Fruit fly (Drosophila melanogaster): ENCODE data around the gene QC.

QC gene

dm6 chr3L:5921216-5921615, 19.0 kb upstream of the QC start, which contains the start of gene PXo:
Gene PXo (minus strand): TSS chr3L:5921316.
- no peak for TF ChIP-seq CG8119 (GFP tag; IDR thresholded peaks at IDR 0.05)
- no peak for TF ChIP-seq Sox102F (GFP tag; optimal IDR thresholded peaks at IDR 0.05)
- no peak for TF ChIP-seq CG7368 (GFP tag; optimal IDR thresholded peaks at IDR 0.05)
- no peak for TF ChIP-seq CG31627 (GFP tag; optimal IDR thresholded peaks at IDR 0.05)
- TF ChIP-seq Sox15 (GFP tag; optimal IDR thresholded peaks at IDR 0.05) = no peak
- no peak for TF ChIP-seq Hr38 (GFP tag; optimal IDR thresholded peaks at IDR 0.05)
- no peak for TF ChIP-seq OdsH (GFP tag; optimal IDR thresholded peaks at IDR 0.05)
- no peak for TF ChIP-seq cyc (GFP tag; optimal IDR thresholded peaks at IDR 0.05)
- no peak for TF ChIP-seq CG11902 (GFP tag; optimal IDR thresholded peaks at IDR 0.05)
- no peak for TF ChIP-seq fd59A (GFP tag; optimal IDR thresholded peaks at IDR 0.05)
- no peak for TF ChIP-seq CG10669 (GFP tag; optimal IDR thresholded peaks at IDR 0.05)
- no peak for TF ChIP-seq Smox (GFP tag; optimal IDR thresholded peaks at IDR 0.05)

- TF ChIP-seq achi (GFP tag; optimal IDR thresholded peaks at IDR 0.05) (peak; percentile 61), eg (GFP tag; IDR thresholded peaks at IDR 0.05) (0 out of 3 replicates have a peak, but pooled peaks have one; percentile 20), Sox15 (GFP tag; optimal IDR thresholded peaks at IDR 0.05) (no peak)
Measured at dm6 chr3L:5920778-5921177, 18.5 kb upstream of the QC start.

- TF ChIP-seq Sox102F (GFP tag; optimal IDR thresholded peaks at IDR 0.05) (no peak), CG6792 (GFP tag; optimal IDR thresholded peaks at IDR 0.05) (no peak), CG32006 (GFP tag; optimal IDR thresholded peaks at IDR 0.05) (no peak), fd59A (GFP tag; optimal IDR thresholded peaks at IDR 0.05) (no peak), pdm3 (GFP tag; optimal IDR thresholded peaks at IDR 0.05) (no peak), CG15336 (GFP tag; IDR thresholded peaks at IDR 0.05) (no peak), CG6808 (GFP tag; optimal IDR thresholded peaks at IDR 0.05) (no peak), cyc (GFP tag; optimal IDR thresholded peaks at IDR 0.05) (no peak), CG9139 (GFP tag; optimal IDR thresholded peaks at IDR 0.05) (no peak), svp (GFP tag) (no peak), CG34406 (GFP tag; optimal IDR thresholded peaks at IDR 0.05) (no peak), CG6854 (GFP tag; optimal IDR thresholded peaks at IDR 0.05) (no peak), CG1621 (tag; optimal IDR thresholded peaks at IDR 0.05) (no peak), fkh (GFP tag; optimal IDR thresholded peaks at IDR 0.05) (no peak), achi (GFP tag; optimal IDR thresholded peaks at IDR 0.05) (no peak), Sox15 (GFP tag; optimal IDR thresholded peaks at IDR 0.05) (no peak), Met (GFP tag; optimal IDR thresholded peaks at IDR 0.05) (no peak), Eip75B (GFP tag; optimal IDR thresholded peaks at IDR 0.05) (no peak), CG16779 (tag; optimal IDR thresholded peaks at IDR 0.05) (no peak), CG4318 (GFP tag; optimal IDR thresholded peaks at IDR 0.05) (no peak)
Measured at dm6 chr3L:5907077-5907476, 4.8 kb upstream of the QC start, which contains the start of gene CG13288. Gene CG13288 (plus strand): TSS chr3L:5907381.

- TF ChIP-seq dac (GFP tag; optimal IDR thresholded peaks at IDR 0.05) (no peak), Gug (GFP tag; IDR thresholded peaks at IDR 0.05) (no peak), fd59A (GFP tag; optimal IDR thresholded peaks at IDR 0.05) (no peak), CG6854 (GFP tag; optimal IDR thresholded peaks at IDR 0.05) (no peak), CG8119 (GFP tag; IDR thresholded peaks at IDR 0.05) (no peak), CG3032 (tag; optimal IDR thresholded peaks at IDR 0.05) (no peak), esn (GFP tag; optimal IDR thresholded peaks at IDR 0.05) (no peak), Eip93F (GFP tag; optimal IDR thresholded peaks at IDR 0.05) (no peak), CG31627 (GFP tag; optimal IDR thresholded peaks at IDR 0.05) (no peak), ss (GFP tag; optimal IDR thresholded peaks at IDR 0.05) (no peak), CG3919 (GFP tag; optimal IDR thresholded peaks at IDR 0.05) (no peak), lz (GFP tag; optimal IDR thresholded peaks at IDR 0.05) (no peak), CG8632 (GFP tag; optimal IDR thresholded peaks at IDR 0.05) (no peak), achi (GFP tag; optimal IDR thresholded peaks at IDR 0.05) (no peak), Eip78C (GFP tag) (no peak), CG11762 (GFP tag; optimal IDR thresholded peaks at IDR 0.05; ENCODE audit: insufficient read depth) (no peak), OdsH (GFP tag; optimal IDR thresholded peaks at IDR 0.05) (no peak), acj6 (GFP tag; optimal IDR thresholded peaks at IDR 0.05) (no peak)
Measured at dm6 chr3L:5906599-5906998, 4.3 kb upstream of the QC start, which contains the start of gene CG10486. Gene CG10486 (minus strand): TSS chr3L:5906699.
